Fruit fly (Drosophila melanogaster) S2 (cell line): ENCODE results near the gene CG12507.

ENCODE experiments used
- CG8478 ChIP-seq: fragments of >200 bp; optimal IDR thresholded peaks from 2 replicates; lab custom pipeline; 2018
- CTCF ChIP-seq, 2 experiments: fragments of >200 bp; optimal IDR thresholded peaks; 2 replicates each; lab custom pipeline; 2018

dm6 chrX:16281717-16282529 lies 15.6 kb upstream of the CG12507 start:
- TF ChIP-seq CTCF (optimal IDR thresholded peaks at IDR 0.05; lab: Kevin White, UChicago), result no peak
- TF ChIP-seq CG8478 (lab: Kevin White, UChicago), result no peak
